Fruit fly (Drosophila melanogaster): ENCODE results near the gene Dcr-1.

Dcr-1 gene

dm6 chr3R:22684044-22684947, 56.6 kb downstream of the Dcr-1 start:
- no peak for TF ChIP-seq CG1620 (GFP tag; optimal IDR thresholded peaks at IDR 0.05)
- peak; percentile 73 for TF ChIP-seq cic (GFP tag; optimal IDR thresholded peaks at IDR 0.05)
- TF ChIP-seq pad (GFP tag; optimal IDR thresholded peaks at IDR 0.05) = no peak
- TF ChIP-seq CG5204 (GFP tag; optimal IDR thresholded peaks at IDR 0.05) = no peak
- no peak for TF ChIP-seq CG14711 (tag; optimal IDR thresholded peaks at IDR 0.05)
- peak; percentile 13 to 91 for TF ChIP-seq cnc (optimal IDR thresholded peaks at IDR 0.05)
- TF ChIP-seq CG7045 (GFP tag; optimal IDR thresholded peaks at IDR 0.05) = peak; percentile 41
- no peak for TF ChIP-seq CG11617 (GFP tag; optimal IDR thresholded peaks at IDR 0.05)
- peak; percentile 0 for TF ChIP-seq Clk (GFP tag; optimal IDR thresholded peaks at IDR 0.05)
- no peak for TF ChIP-seq tj (GFP tag; optimal IDR thresholded peaks at IDR 0.05)
- TF ChIP-seq CG12768 (GFP tag; optimal IDR thresholded peaks at IDR 0.05) = peak; percentile 60
- no peak for TF ChIP-seq ovo (GFP tag; optimal IDR thresholded peaks at IDR 0.05)
- TF ChIP-seq kay (GFP tag; ENCODE audit: borderline replicate concordance) = peak; percentile 95
- TF ChIP-seq Hr96 (GFP tag; optimal IDR thresholded peaks at IDR 0.05) = peak; percentile 21
- peak; percentile 14 for TF ChIP-seq Mnt (GFP tag; optimal IDR thresholded peaks at IDR 0.05)
- peak; percentile 23 for TF ChIP-seq CG7101 (tag; optimal IDR thresholded peaks at IDR 0.05)
- TF ChIP-seq CG33017 (tag; optimal IDR thresholded peaks at IDR 0.05) = peak; percentile 3

Data from whole organism, adult.